Fruit fly (Drosophila melanogaster) whole organism, embryonic: ENCODE measurements around the gene DNAlig4.

Source experiments
- Adf1 ChIP-seq: fragments of 200-800 bp; sonication (Bioruptor generic); IDR thresholded peaks from 2 replicates; pipeline ENCODE4 v1.3.6; 2022; ENCODE audit warnings: missing biosample characterization, missing genetic modification characterization
- Asciz ChIP-seq: fragments of 200-800 bp; sonication (Bioruptor generic); optimal IDR thresholded peaks from 2 replicates; lab custom pipeline; 2017; ENCODE audit warnings: missing biosample characterization, mild to moderate bottlenecking, missing genetic modification characterization, missing genetic modification reagents
- Bdp1 ChIP-seq: fragments of 200-800 bp; sonication (Bioruptor generic); optimal IDR thresholded peaks from 3 replicates; lab custom pipeline; 2016; ENCODE audit warnings: missing biosample characterization, missing genetic modification characterization
- C15 ChIP-seq: fragments of 200-800 bp; sonication (Bioruptor generic); IDR thresholded peaks from 3 replicates; pipeline ENCODE4 v1.3.6; 2022; ENCODE audit warnings: missing biosample characterization, missing genetic modification characterization
- CG11504 ChIP-seq: fragments of 200-800 bp; sonication (Bioruptor generic); optimal IDR thresholded peaks from 3 replicates; lab custom pipeline; 2019; ENCODE audit warnings: missing biosample characterization, mild to moderate bottlenecking, missing genetic modification characterization, moderate library complexity
- CG12769 ChIP-seq: fragments of 200-800 bp; sonication (Bioruptor generic); optimal IDR thresholded peaks from 2 replicates; lab custom pipeline; 2019; ENCODE audit warnings: missing biosample characterization, mild to moderate bottlenecking, missing genetic modification characterization, moderate library complexity
- CG15479 ChIP-seq: fragments of 200-800 bp; sonication (Bioruptor generic); optimal IDR thresholded peaks from 3 replicates; lab custom pipeline; 2019; ENCODE audit warnings: missing biosample characterization, mild to moderate bottlenecking, missing genetic modification characterization, moderate library complexity
- CG15601 ChIP-seq: fragments of 200-800 bp; sonication (Bioruptor generic); optimal IDR thresholded peaks from 3 replicates; lab custom pipeline; 2019; ENCODE audit warnings: missing biosample characterization, mild to moderate bottlenecking, missing genetic modification characterization, moderate library complexity
- CG1603 ChIP-seq: fragments of 200-800 bp; sonication (Bioruptor generic); optimal IDR thresholded peaks from 2 replicates; lab custom pipeline; 2019; ENCODE audit warnings: missing biosample characterization, mild to moderate bottlenecking, missing genetic modification characterization, moderate library complexity
- CG1647 ChIP-seq: fragments of 200-800 bp; sonication (Bioruptor generic); optimal IDR thresholded peaks from 3 replicates; lab custom pipeline; 2016; ENCODE audit warnings: missing biosample characterization, missing genetic modification characterization
- CG17829 ChIP-seq: fragments of 200-800 bp; optimal IDR thresholded peaks from 2 replicates; lab custom pipeline; 2019; ENCODE audit warnings: missing biosample characterization, mild to moderate bottlenecking, missing genetic modification characterization, moderate library complexity
- CG1792 ChIP-seq: fragments of 200-800 bp; sonication (Bioruptor generic); optimal IDR thresholded peaks from 2 replicates; lab custom pipeline; 2016; ENCODE audit warnings: missing biosample characterization, missing genetic modification characterization
- CG1832 ChIP-seq: fragments of 200-800 bp; sonication (Bioruptor generic); optimal IDR thresholded peaks from 2 replicates; lab custom pipeline; 2017; ENCODE audit warnings: missing biosample characterization, mild to moderate bottlenecking, missing genetic modification characterization, inconsistent platforms
- CG18599 ChIP-seq: fragments of 200-800 bp; sonication (Bioruptor generic); optimal IDR thresholded peaks from 3 replicates; lab custom pipeline; 2017; ENCODE audit warnings: missing biosample characterization, missing genetic modification characterization, mild to moderate bottlenecking, moderate library complexity, missing genetic modification reagents
- CG2202 ChIP-seq: fragments of 200-800 bp; sonication (Bioruptor generic); optimal IDR thresholded peaks from 2 replicates; lab custom pipeline; 2018; ENCODE audit warnings: missing biosample characterization, mild to moderate bottlenecking, missing genetic modification characterization
- CG31441 ChIP-seq: fragments of 200-800 bp; sonication (Bioruptor generic); IDR thresholded peaks from 2 replicates; pipeline ENCODE4 v1.3.6; 2022; ENCODE audit warnings: missing biosample characterization, missing genetic modification characterization
- CG3281 ChIP-seq: fragments of 200-800 bp; sonication (Bioruptor generic); optimal IDR thresholded peaks from 3 replicates; lab custom pipeline; 2017; ENCODE audit warnings: missing biosample characterization, mild to moderate bottlenecking, missing genetic modification characterization
- CG33213 ChIP-seq: fragments of 200-800 bp; sonication (Bioruptor generic); optimal IDR thresholded peaks from 3 replicates; lab custom pipeline; 2016; ENCODE audit warnings: missing biosample characterization, missing genetic modification characterization
- CG4282 ChIP-seq: fragments of 200-800 bp; sonication (Bioruptor generic); optimal IDR thresholded peaks from 2 replicates; lab custom pipeline; 2016; ENCODE audit warnings: missing biosample characterization, missing genetic modification characterization
- CG5180 ChIP-seq: fragments of 200-800 bp; sonication (Bioruptor generic); optimal IDR thresholded peaks from 3 replicates; lab custom pipeline; 2017; ENCODE audit warnings: missing biosample characterization, missing genetic modification characterization, mild to moderate bottlenecking, moderate library complexity, missing genetic modification reagents
- CG5953 ChIP-seq: fragments of 200-800 bp; sonication (Bioruptor generic); IDR thresholded peaks from 2 replicates; pipeline ENCODE4 v1.3.6; 2022; ENCODE audit warnings: missing biosample characterization, missing genetic modification characterization
- CG7556 ChIP-seq: fragments of 200-800 bp; sonication (Bioruptor generic); optimal IDR thresholded peaks from 2 replicates; lab custom pipeline; 2017; ENCODE audit warnings: missing biosample characterization, mild to moderate bottlenecking, missing genetic modification characterization
- CG8290 ChIP-seq, 3 experiments: fragments of 200-800 bp; sonication (Bioruptor generic); optimal IDR thresholded peaks; 2 replicates each; lab custom pipeline; 2016 to 2019; ENCODE audit warnings: missing biosample characterization in 3 of 3, missing genetic modification characterization in 3 of 3, mild to moderate bottlenecking in 2 of 3, moderate library complexity in 1 of 3
- CG8359 ChIP-seq: fragments of 200-800 bp; sonication (Bioruptor generic); optimal IDR thresholded peaks from 2 replicates; lab custom pipeline; 2017; ENCODE audit warnings: missing biosample characterization, mild to moderate bottlenecking, missing genetic modification characterization, borderline replicate concordance
- CG9727 ChIP-seq: fragments of 200-800 bp; sonication (Bioruptor generic); optimal IDR thresholded peaks from 3 replicates; lab custom pipeline; 2017; ENCODE audit warnings: missing biosample characterization, mild to moderate bottlenecking, missing genetic modification characterization
- Hey ChIP-seq: fragments of 200-800 bp; sonication (Bioruptor generic); optimal IDR thresholded peaks from 3 replicates; lab custom pipeline; 2018; ENCODE audit warnings: missing biosample characterization, mild to moderate bottlenecking, missing genetic modification characterization
- Kr ChIP-seq: fragments of 200-800 bp; sonication (Bioruptor generic); optimal IDR thresholded peaks from 2 replicates; lab custom pipeline; 2017; ENCODE audit warnings: missing biosample characterization, mild to moderate bottlenecking, missing genetic modification characterization
- Lpt ChIP-seq: fragments of >200 bp; optimal IDR thresholded peaks from 2 replicates; lab custom pipeline; 2018; ENCODE audit warnings: missing biosample characterization, missing genetic modification characterization
- Pdp1 ChIP-seq, 2 experiments: fragments of 200-800 bp; sonication (Bioruptor generic); optimal IDR thresholded peaks; 3 replicates each; lab custom pipeline; 2016; ENCODE audit warnings: missing biosample characterization in 2 of 2, missing genetic modification characterization in 2 of 2, mild to moderate bottlenecking in 1 of 2, moderate library complexity in 1 of 2
- Tbp ChIP-seq: fragments of >200 bp; optimal IDR thresholded peaks from 2 replicates; lab custom pipeline; 2018; ENCODE audit warnings: missing biosample characterization, missing genetic modification characterization
- ab ChIP-seq: fragments of 200-800 bp; sonication (Bioruptor generic); optimal IDR thresholded peaks from 2 replicates; lab custom pipeline; 2016; ENCODE audit warnings: missing biosample characterization, missing genetic modification characterization
- abd-A ChIP-seq: fragments of 200-800 bp; sonication (Bioruptor generic); optimal IDR thresholded peaks from 3 replicates; lab custom pipeline; 2019; ENCODE audit warnings: missing biosample characterization, mild to moderate bottlenecking, missing genetic modification characterization, moderate library complexity
- ase ChIP-seq: fragments of 200-800 bp; sonication (Bioruptor generic); IDR thresholded peaks from 3 replicates; pipeline ENCODE4 v1.3.6; 2022; ENCODE audit warnings: missing biosample characterization, missing genetic modification characterization
- cas ChIP-seq: fragments of 200-800 bp; sonication (Bioruptor generic); IDR thresholded peaks from 2 replicates; pipeline ENCODE4 v1.3.6; 2022; ENCODE audit warnings: missing biosample characterization, missing genetic modification characterization
- caup ChIP-seq: fragments of 200-800 bp; sonication (Bioruptor generic); optimal IDR thresholded peaks from 3 replicates; lab custom pipeline; 2017; ENCODE audit warnings: missing biosample characterization, mild to moderate bottlenecking, missing genetic modification characterization, moderate library complexity; ENCODE audit not compliant: severe bottlenecking
- crc ChIP-seq: fragments of 200-800 bp; sonication (Bioruptor generic); optimal IDR thresholded peaks from 2 replicates; lab custom pipeline; 2016; ENCODE audit warnings: missing biosample characterization, missing genetic modification characterization
- crol ChIP-seq: fragments of 200-800 bp; sonication (Bioruptor generic); IDR thresholded peaks from 2 replicates; pipeline ENCODE4 v1.3.6; 2022; ENCODE audit warnings: missing biosample characterization, missing genetic modification characterization
- fd102C ChIP-seq: fragments of 200-800 bp; sonication (Bioruptor generic); optimal IDR thresholded peaks from 2 replicates; lab custom pipeline; 2018; ENCODE audit warnings: missing biosample characterization, mild to moderate bottlenecking, missing genetic modification characterization, moderate library complexity
- fd64A ChIP-seq: fragments of 200-800 bp; sonication (Bioruptor generic); optimal IDR thresholded peaks from 3 replicates; lab custom pipeline; 2018; ENCODE audit warnings: missing biosample characterization, mild to moderate bottlenecking, missing genetic modification characterization
- fd96Cb ChIP-seq: fragments of 200-800 bp; sonication (Bioruptor generic); optimal IDR thresholded peaks from 2 replicates; lab custom pipeline; 2018; ENCODE audit warnings: missing biosample characterization, mild to moderate bottlenecking, missing genetic modification characterization, moderate library complexity
- ftz-f1 ChIP-seq: fragments of 200-800 bp; sonication (Bioruptor generic); optimal IDR thresholded peaks from 2 replicates; lab custom pipeline; 2016; ENCODE audit warnings: missing biosample characterization, missing genetic modification characterization
- grau ChIP-seq: fragments of 200-800 bp; optimal IDR thresholded peaks from 3 replicates; lab custom pipeline; 2019; ENCODE audit warnings: missing biosample characterization, mild to moderate bottlenecking, missing genetic modification characterization, moderate library complexity
- ken ChIP-seq: fragments of 200-800 bp; sonication (Bioruptor generic); IDR thresholded peaks from 3 replicates; pipeline ENCODE4 v1.3.6; 2022; ENCODE audit warnings: missing biosample characterization, missing genetic modification characterization
- nau ChIP-seq: fragments of 200-800 bp; sonication (Bioruptor generic); optimal IDR thresholded peaks from 3 replicates; lab custom pipeline; 2017; ENCODE audit warnings: missing biosample characterization, mild to moderate bottlenecking, missing genetic modification characterization, missing genetic modification reagents
- pfk ChIP-seq: fragments of 200-800 bp; sonication (Bioruptor generic); optimal IDR thresholded peaks from 2 replicates; lab custom pipeline; 2018; ENCODE audit warnings: missing biosample characterization, mild to moderate bottlenecking, missing genetic modification characterization, moderate library complexity
- schlank ChIP-seq: fragments of 200-800 bp; sonication (Bioruptor generic); optimal IDR thresholded peaks from 2 replicates; lab custom pipeline; 2018; ENCODE audit warnings: missing biosample characterization, mild to moderate bottlenecking, missing genetic modification characterization
- sd ChIP-seq: fragments of 200-800 bp; sonication (Bioruptor generic); optimal IDR thresholded peaks from 3 replicates; lab custom pipeline; 2018; ENCODE audit warnings: missing biosample characterization, mild to moderate bottlenecking, missing genetic modification characterization, moderate library complexity
- sens ChIP-seq: fragments of 200-800 bp; sonication (Bioruptor generic); peaks from one replicate; lab custom pipeline; 2016; ENCODE audit warnings: missing biosample characterization, missing genetic modification characterization
- tll ChIP-seq, 2 experiments: fragments of 200-800 bp in 1 of 2; fragments of >200 bp in 1 of 2; sonication (Bioruptor generic) in 1 of 2; optimal IDR thresholded peaks; 2 replicates each; lab custom pipeline; 2017 to 2019; ENCODE audit warnings: missing biosample characterization in 2 of 2, missing genetic modification characterization in 2 of 2, mild to moderate bottlenecking in 1 of 2, moderate library complexity in 1 of 2

DNAlig4 gene

DNA sequence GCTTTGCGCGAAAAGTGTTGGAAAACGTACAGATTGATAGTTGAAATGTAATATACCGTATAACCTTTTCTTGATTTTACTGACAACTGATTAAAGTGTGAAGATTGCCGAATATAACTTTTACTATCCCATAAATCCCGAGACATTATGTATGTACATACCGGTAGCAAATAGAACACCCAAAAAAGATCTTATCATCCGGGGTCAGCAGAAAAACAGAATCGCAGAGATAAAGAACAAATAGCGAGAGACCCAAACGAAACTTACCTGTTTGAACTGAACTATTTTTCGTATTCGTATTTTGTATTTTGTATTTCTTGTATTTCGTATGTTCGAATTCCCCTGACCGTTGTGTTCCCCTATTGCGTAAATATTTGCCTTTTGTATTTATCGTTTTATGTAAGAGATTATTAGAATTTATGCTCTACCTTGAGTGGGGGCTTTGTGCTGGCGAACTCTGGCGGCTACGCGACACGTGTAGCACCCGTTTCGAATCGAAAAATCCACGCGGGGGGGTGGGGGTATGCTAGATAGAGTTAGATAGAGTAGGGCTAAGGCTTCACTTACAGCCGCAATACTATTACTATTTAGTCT is 34.2 kb downstream of the DNAlig4 start:
- TF ChIP-seq sd (tag; lab: Kevin White, UChicago) (peak; percentile 59), Pdp1 (GFP tag; optimal IDR thresholded peaks at IDR 0.05; lab: Kevin White, UChicago) (peak in 1 of 2 experiments; percentile 80), abd-A (tag; lab: Kevin White, UChicago) (no peak), CG3281 (GFP tag; lab: Kevin White, UChicago) (no peak), tll (GFP tag; optimal IDR thresholded peaks at IDR 0.05; lab: Kevin White, UChicago) (peak in 1 of 2 experiments; percentile 21), schlank (peak; percentile 39), CG5180 (GFP tag; lab: Kevin White, UChicago) (no peak), Kr (peak; percentile 46), CG18599 (GFP tag; lab: Kevin White, UChicago) (peak; percentile 4), Tbp (GFP tag; lab: Kevin White, UChicago) (no peak), C15 (GFP tag; lab: Robert Waterston, UW) (no peak), CG17829 (tag; lab: Kevin White, UChicago) (no peak), ase (no peak), fd96Cb (tag; lab: Kevin White, UChicago) (no peak), CG15479 (GFP tag; lab: Kevin White, UChicago) (peak; percentile 59), CG5953 (GFP tag; lab: Robert Waterston, UW) (no peak), CG11504 (tag; lab: Kevin White, UChicago) (no peak), sens (GFP tag; lab: Kevin White, UChicago) (peak; percentile 87), CG12769 (tag; lab: Kevin White, UChicago) (peak; percentile 12), CG1603 (tag; lab: Kevin White, UChicago) (peak; percentile 8), CG31441 (no peak), CG8290 (GFP tag; optimal IDR thresholded peaks at IDR 0.05; lab: Kevin White, UChicago) (peak; percentile 26), CG8290 (tag; optimal IDR thresholded peaks at IDR 0.05; lab: Kevin White, UChicago) (no peak), nau (GFP tag; lab: Kevin White, UChicago) (no peak), caup (GFP tag; lab: Kevin White, UChicago) (no peak), CG4282 (no peak), ftz-f1 (no peak), CG15601 (tag; lab: Kevin White, UChicago) (peak; percentile 14), CG33213 (GFP tag; lab: Kevin White, UChicago) (no peak), Asciz (GFP tag; lab: Kevin White, UChicago) (no peak), fd64A (GFP tag; lab: Kevin White, UChicago) (no peak), Lpt (GFP tag; lab: Kevin White, UChicago) (no peak), Adf1 (GFP tag; lab: Robert Waterston, UW) (no peak), pfk (GFP tag; lab: Kevin White, UChicago) (no peak), CG8359 (no peak), Bdp1 (GFP tag; lab: Kevin White, UChicago) (no peak), CG7556 (GFP tag; lab: Kevin White, UChicago) (peak; percentile 11), CG1647 (GFP tag; lab: Kevin White, UChicago) (no peak), crol (GFP tag; lab: Robert Waterston, UW) (peak; percentile 41), cas (GFP tag; lab: Robert Waterston, UW) (no peak), ken (GFP tag; lab: Robert Waterston, UW) (no peak), CG2202 (tag; lab: Kevin White, UChicago) (peak; percentile 48), CG1792 (GFP tag; lab: Kevin White, UChicago) (no peak), Hey (tag; lab: Kevin White, UChicago) (no peak), grau (tag; lab: Kevin White, UChicago) (peak; percentile 4), CG1832 (no peak), ab (GFP tag; lab: Kevin White, UChicago) (no peak), crc (GFP tag; lab: Kevin White, UChicago) (peak; percentile 1), fd102C (GFP tag; lab: Kevin White, UChicago) (peak; percentile 14), CG9727 (GFP tag; lab: Kevin White, UChicago) (peak; percentile 12)
